Worm (Caenorhabditis elegans) whole organism, early embryonic: ENCODE measurements around the gene noca-1.

Experiments
- aly-1 ChIP-seq: sonication (generic microtip); optimal IDR thresholded peaks from 2 replicates; lab custom pipeline; 2016; ENCODE audit warnings: missing genetic modification characterization, missing compliant biosample characterization
- ama-1 ChIP-seq: fragments of 150-350 bp; optimal IDR thresholded peaks from 2 replicates; lab custom pipeline; 2014
- ceh-36 ChIP-seq: sonication (generic microtip); optimal IDR thresholded peaks from 2 replicates; lab custom pipeline; 2016; ENCODE audit warnings: missing genetic modification characterization, inconsistent platforms, missing compliant biosample characterization
- hmbx-1 ChIP-seq: sonication (generic microtip); optimal IDR thresholded peaks from 2 replicates; lab custom pipeline; 2016; ENCODE audit warnings: mild to moderate bottlenecking, missing genetic modification characterization, missing compliant biosample characterization
- hmg-4 ChIP-seq: fragments of 200-800 bp; sonication (Bioruptor generic); optimal IDR thresholded peaks from 2 replicates; lab custom pipeline; 2018; ENCODE audit warnings: mild to moderate bottlenecking, missing genetic modification characterization, missing compliant biosample characterization
- tbx-37 ChIP-seq: fragments of 200-800 bp; sonication (Bioruptor generic); conservative IDR thresholded peaks from 2 replicates; pipeline ENCODE4 v1.3.6; 2022; ENCODE audit warnings: missing genetic modification reagents, missing genetic modification characterization, missing compliant biosample characterization
- tra-4 ChIP-seq: sonication (generic microtip); optimal IDR thresholded peaks from 2 replicates; lab custom pipeline; 2017; ENCODE audit warnings: missing genetic modification characterization, missing compliant biosample characterization

ce11 chrV:13202127-13202610 lies 49.5 kb downstream of the noca-1 start, which contains the start of the genes col-159 and col-160:
- TF ChIP-seq ceh-36 (tag; lab: Kevin White, UChicago) (no peak), ama-1 (lab: Kevin White, UChicago) (no peak), hmbx-1 (no peak), tbx-37 (GFP tag; lab: Robert Waterston, UW) (no peak), hmg-4 (GFP tag; lab: Kevin White, UChicago) (no peak), tra-4 (tag; lab: Kevin White, UChicago) (no peak), aly-1 (tag; lab: Kevin White, UChicago) (no peak)
